Fruit fly (Drosophila melanogaster): Measurements from ENCODE around the gene CG14137.

DNA sequence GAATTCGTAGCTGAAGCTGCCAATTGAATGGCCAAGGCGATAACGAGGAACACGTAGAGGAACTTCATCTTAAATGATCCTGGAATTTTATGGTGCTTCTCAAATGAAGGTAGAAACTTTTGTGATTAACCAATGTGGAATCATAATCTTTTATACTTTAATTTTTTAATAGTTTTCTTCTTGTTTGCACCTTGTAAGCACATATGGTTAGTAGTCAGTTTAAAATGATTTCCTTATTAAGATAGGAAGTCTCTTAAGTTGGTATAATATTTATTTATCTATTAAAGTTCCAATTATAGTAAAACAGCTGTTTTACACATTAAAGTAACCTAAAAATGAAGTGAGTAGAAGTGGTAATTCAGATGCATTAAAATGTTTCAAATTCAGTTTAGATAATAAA, 18.9 kb downstream of the CG14137 start, which contains the start of gene CG43391:
- TF ChIP-seq sr (GFP tag; IDR thresholded peaks at IDR 0.05) (no peak), vnd (GFP tag; IDR thresholded peaks at IDR 0.05; ENCODE audit: partially characterized antibody) (no peak), Hr51 (GFP tag; optimal IDR thresholded peaks at IDR 0.05) (no peak), bowl (GFP tag; IDR thresholded peaks at IDR 0.05) (no peak), Dp (GFP tag; optimal IDR thresholded peaks at IDR 0.05) (no peak), GATAe (GFP tag; conservative IDR thresholded peaks at IDR 0.05) (no peak), CG13624 (GFP tag; optimal IDR thresholded peaks at IDR 0.05) (no peak), Blimp-1 (GFP tag; optimal IDR thresholded peaks at IDR 0.05) (no peak)

Measured in whole organism, embryonic.